Worm (Caenorhabditis elegans): Measurements from ENCODE around the gene nhr-152.

ce11 chrV:7721945-7722344 is 35.8 kb downstream of the nhr-152 start, which contains the start of gene ZK105.14:
- no peak for TF ChIP-seq nhr-12 (tag; optimal IDR thresholded peaks at IDR 0.05)
- TF ChIP-seq nhr-77 (tag; optimal IDR thresholded peaks at IDR 0.05), result no peak
- no peak for TF ChIP-seq unc-39 (tag; optimal IDR thresholded peaks at IDR 0.05)
- no peak for TF ChIP-seq snpc-4 (tag; optimal IDR thresholded peaks at IDR 0.05)
- TF ChIP-seq ceh-16 (tag; optimal IDR thresholded peaks at IDR 0.05), result no peak
- no peak for TF ChIP-seq mdl-1 (tag; optimal IDR thresholded peaks at IDR 0.05)
- TF ChIP-seq dmd-4 (tag; optimal IDR thresholded peaks at IDR 0.05), result no peak
- TF ChIP-seq ama-1 (optimal IDR thresholded peaks at IDR 0.05), result no peak
- TF ChIP-seq ztf-11 (tag; optimal IDR thresholded peaks at IDR 0.05), result no peak
- no peak for TF ChIP-seq zag-1 (tag; optimal IDR thresholded peaks at IDR 0.05)
- TF ChIP-seq sma-3 (GFP tag; optimal IDR thresholded peaks at IDR 0.05), result no peak
- TF ChIP-seq alr-1 (tag; optimal IDR thresholded peaks at IDR 0.05), result no peak

All from whole organism, L2 larva.